Worm (Caenorhabditis elegans) whole organism, late embryonic: ENCODE measurements around the gene F44E2.8.
A peak's percentile ranks its signal among the peaks of the same experiment; 100 is the strongest.

Experiments
- C38D4.7 ChIP-seq: fragments of 200-800 bp; sonication (Bioruptor generic); optimal IDR thresholded peaks from 2 replicates; lab custom pipeline; 2018; ENCODE audit warnings: mild to moderate bottlenecking, missing genetic modification characterization, moderate library complexity, missing compliant biosample characterization
- K02D7.2 ChIP-seq: sonication (generic microtip); optimal IDR thresholded peaks from 2 replicates; lab custom pipeline; 2017; ENCODE audit warnings: mild to moderate bottlenecking, missing genetic modification characterization, missing compliant biosample characterization
- K09A11.1 ChIP-seq: sonication (generic microtip); optimal IDR thresholded peaks from 2 replicates; lab custom pipeline; 2017; ENCODE audit warnings: antibody characterized with exemption, mild to moderate bottlenecking, missing genetic modification characterization, missing compliant biosample characterization; ENCODE audit not compliant: insufficient read depth
- ceh-19 ChIP-seq: fragments of 200-800 bp; sonication (Bioruptor generic); optimal IDR thresholded peaks from 2 replicates; lab custom pipeline; 2018; ENCODE audit warnings: mild to moderate bottlenecking, missing genetic modification characterization, missing compliant biosample characterization
- ceh-22 ChIP-seq: sonication (generic microtip); optimal IDR thresholded peaks from 2 replicates; lab custom pipeline; 2017; ENCODE audit warnings: missing biosample characterization, missing genetic modification characterization
- ceh-24 ChIP-seq: sonication (generic microtip); optimal IDR thresholded peaks from 2 replicates; lab custom pipeline; 2016; ENCODE audit warnings: mild to moderate bottlenecking, missing genetic modification characterization, missing compliant biosample characterization
- ceh-30 ChIP-seq: fragments of 150-350 bp; optimal IDR thresholded peaks from 2 replicates; lab custom pipeline; 2014; ENCODE audit warnings: missing biosample characterization, missing genetic modification characterization
- ceh-34 ChIP-seq: sonication (generic microtip); optimal IDR thresholded peaks from 2 replicates; lab custom pipeline; 2016; ENCODE audit warnings: mild to moderate bottlenecking, missing genetic modification characterization, missing compliant biosample characterization
- elt-2 ChIP-seq: sonication (generic microtip); optimal IDR thresholded peaks from 2 replicates; lab custom pipeline; 2016; ENCODE audit warnings: missing genetic modification reagents, missing genetic modification characterization, missing compliant biosample characterization
- eyg-1 ChIP-seq: sonication (generic microtip); optimal IDR thresholded peaks from 2 replicates; lab custom pipeline; 2016; ENCODE audit warnings: missing genotype, missing genetic modification characterization, missing compliant biosample characterization
- fkh-10 ChIP-seq: fragments of 150-350 bp; optimal IDR thresholded peaks from 2 replicates; lab custom pipeline; 2014; ENCODE audit warnings: missing biosample characterization, missing genetic modification reagents, missing genetic modification characterization
- hlh-13 ChIP-seq: fragments of 200-800 bp; sonication (Bioruptor generic); optimal IDR thresholded peaks from 2 replicates; lab custom pipeline; 2018; ENCODE audit warnings: mild to moderate bottlenecking, missing genetic modification characterization, missing compliant biosample characterization
- madf-2 ChIP-seq: sonication (generic microtip); optimal IDR thresholded peaks from 2 replicates; lab custom pipeline; 2017; ENCODE audit warnings: missing genetic modification characterization, missing compliant biosample characterization
- mec-3 ChIP-seq: sonication (generic microtip); optimal IDR thresholded peaks from 2 replicates; lab custom pipeline; 2016; ENCODE audit warnings: borderline replicate concordance, missing genetic modification characterization, missing compliant biosample characterization
- odd-2 ChIP-seq: sonication (generic microtip); optimal IDR thresholded peaks from 2 replicates; lab custom pipeline; 2017; ENCODE audit warnings: antibody characterized with exemption, mild to moderate bottlenecking, missing genetic modification characterization, missing compliant biosample characterization
- pha-2 ChIP-seq: sonication (generic microtip); optimal IDR thresholded peaks from 2 replicates; lab custom pipeline; 2017; ENCODE audit warnings: mild to moderate bottlenecking, missing genetic modification characterization, missing compliant biosample characterization
- ref-2 ChIP-seq: sonication (generic microtip); optimal IDR thresholded peaks from 2 replicates; lab custom pipeline; 2016; ENCODE audit warnings: missing genetic modification characterization, missing compliant biosample characterization
- sox-2 ChIP-seq: fragments of 200-800 bp; sonication (Bioruptor generic); IDR thresholded peaks from 2 replicates; pipeline ENCODE4 v1.3.6; 2022; ENCODE audit warnings: missing genetic modification reagents, missing genetic modification characterization, missing compliant biosample characterization
- unc-42 ChIP-seq: sonication (generic microtip); optimal IDR thresholded peaks from 2 replicates; lab custom pipeline; 2016; ENCODE audit warnings: missing genotype, missing genetic modification characterization, missing compliant biosample characterization
- unc-55 ChIP-seq: sonication (generic microtip); optimal IDR thresholded peaks from 2 replicates; lab custom pipeline; 2017; ENCODE audit warnings: missing biosample characterization, missing genetic modification reagents, missing genetic modification characterization
- zip-5 ChIP-seq: sonication (generic microtip); optimal IDR thresholded peaks from 2 replicates; lab custom pipeline; 2016; ENCODE audit warnings: missing genetic modification characterization, missing compliant biosample characterization

F44E2.8 gene

DNA sequence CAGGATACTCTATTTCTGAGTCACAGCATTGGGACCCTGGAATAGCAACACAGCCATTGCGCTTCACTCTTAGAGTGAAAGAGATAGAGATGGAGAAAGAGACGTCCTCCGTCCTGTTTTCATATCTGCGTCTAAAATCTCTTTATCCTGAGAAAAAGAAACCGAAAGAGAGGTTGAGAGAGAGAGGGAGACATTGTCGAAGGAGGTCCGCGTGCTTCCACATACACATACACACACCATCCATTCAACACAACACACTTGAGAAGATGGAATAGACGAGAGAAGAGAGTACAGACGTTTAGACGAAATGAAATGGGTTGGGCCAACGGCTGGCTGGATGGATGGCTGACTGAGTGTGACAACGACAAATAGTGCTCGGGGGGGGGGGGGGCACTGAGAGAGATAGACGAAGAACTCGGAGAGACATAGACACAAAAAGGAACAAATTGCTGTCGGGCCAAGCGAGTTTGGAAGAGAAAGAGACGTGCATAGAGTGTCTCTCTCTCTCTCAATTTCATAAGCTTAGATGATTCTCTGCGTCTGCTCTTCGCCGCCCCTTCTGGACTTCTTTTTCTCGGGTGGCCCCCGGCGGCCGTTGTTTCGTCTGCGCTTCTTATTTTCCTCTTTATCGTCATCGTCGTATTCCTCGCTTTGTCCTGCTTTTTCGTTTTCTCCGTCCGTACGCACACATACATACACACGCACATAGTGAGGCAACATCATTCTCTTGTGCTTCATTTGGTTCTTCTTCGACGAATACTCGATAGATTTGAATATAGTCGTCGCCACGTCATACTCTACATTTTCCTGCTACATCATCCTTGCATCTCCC lies 49.5 kb downstream of the F44E2.8 start, which contains the start of gene F54F2.6 (continued):
- TF ChIP-seq pha-2 (tag; lab: Kevin White, UChicago), result peak; percentile 76
- TF ChIP-seq odd-2, result no peak
- TF ChIP-seq ref-2, result peak; percentile 81
- TF ChIP-seq C38D4.7 (GFP tag; lab: Kevin White, UChicago), result no peak
- peak; percentile 88 for TF ChIP-seq ceh-34
- TF ChIP-seq ceh-22, result peak; percentile 69
- TF ChIP-seq zip-5 (tag; lab: Kevin White, UChicago), result peak; percentile 14
- no peak for TF ChIP-seq ceh-24
- peak; percentile 56 for TF ChIP-seq sox-2
- no peak for TF ChIP-seq madf-2 (tag; lab: Kevin White, UChicago)
- TF ChIP-seq fkh-10 (GFP tag; lab: Kevin White, UChicago), result no peak
- peak; percentile 27 for TF ChIP-seq mec-3
- peak; percentile 91 for TF ChIP-seq unc-55 (GFP tag; lab: Kevin White, UChicago)
- peak; percentile 3 for TF ChIP-seq ceh-30 (tag; lab: Kevin White, UChicago)
- peak; percentile 47 for TF ChIP-seq K09A11.1 (tag; lab: Kevin White, UChicago)
- peak; percentile 44 for TF ChIP-seq elt-2
- TF ChIP-seq ceh-19 (GFP tag; lab: Kevin White, UChicago), result peak; percentile 77
- no peak for TF ChIP-seq hlh-13
- no peak for TF ChIP-seq eyg-1 (tag; lab: Kevin White, UChicago)
- no peak for TF ChIP-seq K02D7.2 (tag; lab: Kevin White, UChicago)
- peak; percentile 86 for TF ChIP-seq unc-42 (tag; lab: Kevin White, UChicago)
